Worm (Caenorhabditis elegans) whole organism, midembryonic: ENCODE data around the gene sand-1.

Experiments
- T22C8.4 ChIP-seq: fragments of 200-800 bp; sonication (Bioruptor generic); IDR thresholded peaks from 2 replicates; pipeline ENCODE4 v1.3.6; 2022; ENCODE audit warnings: missing genetic modification characterization, missing compliant biosample characterization
- ref-1 ChIP-seq: fragments of 200-800 bp; sonication (Bioruptor generic); conservative IDR thresholded peaks from 2 replicates; pipeline ENCODE4 v1.3.6; 2022; ENCODE audit warnings: missing genetic modification reagents, missing genetic modification characterization, missing compliant biosample characterization

The sand-1 gene

ce11 chrIV:5415696-5416095 is 49.0 kb downstream of the sand-1 start, which contains the start of gene spp-7:
Gene spp-7, minus strand, starts transcription at chrIV:5415796.
- TF ChIP-seq T22C8.4 (no peak), ref-1 (GFP tag; lab: Robert Waterston, UW) (no peak)
